Fruit fly (Drosophila melanogaster): ENCODE data around the gene CG5715.
A peak's percentile ranks its signal among the peaks of the same experiment; 100 is the strongest.

Gene CG5715

dm6 chr3R:24272775-24273290 lies 21.4 kb downstream of the CG5715 start, which contains the start of gene Orct2:
Gene Orct2, plus strand, starts transcription at chr3R:24273029.
- TF ChIP-seq rn (GFP tag; IDR thresholded peaks at IDR 0.05) (no peak), CG12605 (GFP tag; IDR thresholded peaks at IDR 0.05) (peak; percentile 23; the same call in 1 of the 2 replicates), CG9948 (tag; optimal IDR thresholded peaks at IDR 0.05) (no peak), CG4496 (GFP tag; IDR thresholded peaks at IDR 0.05) (peak; percentile 58; the same call in 1 of the 3 replicates), CG8159 (tag; optimal IDR thresholded peaks at IDR 0.05) (no peak), D1 (tag; optimal IDR thresholded peaks at IDR 0.05) (no peak), EcR (GFP tag; optimal IDR thresholded peaks at IDR 0.05) (peak; percentile 40), gl (tag; optimal IDR thresholded peaks at IDR 0.05) (no peak), Pif1B (GFP tag; optimal IDR thresholded peaks at IDR 0.05) (no peak), CG14655 (GFP tag; optimal IDR thresholded peaks at IDR 0.05) (peak; percentile 14), Pif1A (GFP tag; optimal IDR thresholded peaks at IDR 0.05) (peak; percentile 6), CG13204 (GFP tag; optimal IDR thresholded peaks at IDR 0.05) (peak; percentile 32), fd96Ca (GFP tag; IDR thresholded peaks at IDR 0.05) (0 out of 3 replicates have a peak, but pooled peaks have one; percentile 27), CG32121 (GFP tag; IDR thresholded peaks at IDR 0.05) (peak; percentile 27; the same call in 1 of the 2 replicates)

- TF ChIP-seq CG4496 (GFP tag; IDR thresholded peaks at IDR 0.05) (no peak), CG12605 (GFP tag; IDR thresholded peaks at IDR 0.05) (no peak), CG8159 (tag; optimal IDR thresholded peaks at IDR 0.05) (no peak), Snoo (tag; optimal IDR thresholded peaks at IDR 0.05) (no peak), EcR (GFP tag; optimal IDR thresholded peaks at IDR 0.05) (peak; percentile 10), CG14655 (GFP tag; optimal IDR thresholded peaks at IDR 0.05) (peak; percentile 31), D1 (tag; optimal IDR thresholded peaks at IDR 0.05) (no peak)
These were observed 22.0 kb downstream of the CG5715 start for dm6 chr3R:24272232-24272631.

- no peak for TF ChIP-seq CG14655 (GFP tag; optimal IDR thresholded peaks at IDR 0.05)
- TF ChIP-seq CG9948 (tag; optimal IDR thresholded peaks at IDR 0.05), result no peak
- peak; percentile 39 for TF ChIP-seq EcR (GFP tag; optimal IDR thresholded peaks at IDR 0.05)
- peak; percentile 29; the same call in 1 of the 2 replicates for TF ChIP-seq CG12605 (GFP tag; IDR thresholded peaks at IDR 0.05)
- TF ChIP-seq Pif1A (GFP tag; optimal IDR thresholded peaks at IDR 0.05), result no peak
- TF ChIP-seq Ets98B (GFP tag; IDR thresholded peaks at IDR 0.05), result peak; percentile 49; the same call in 1 of the 2 replicates
- no peak; the same call in 2 of the 3 replicates for TF ChIP-seq fd96Ca (GFP tag; IDR thresholded peaks at IDR 0.05)
- peak; percentile 18 for TF ChIP-seq Snoo (tag; optimal IDR thresholded peaks at IDR 0.05)
- no peak for TF ChIP-seq Pif1B (GFP tag; optimal IDR thresholded peaks at IDR 0.05)
- peak; percentile 31; the same call in 1 of the 3 replicates for TF ChIP-seq CG4496 (GFP tag; IDR thresholded peaks at IDR 0.05)
- no peak for TF ChIP-seq CG10348 (GFP tag; IDR thresholded peaks at IDR 0.05)
- peak; percentile 27; the same call in 1 of the 2 replicates for TF ChIP-seq CG32121 (GFP tag; IDR thresholded peaks at IDR 0.05)
- no peak for TF ChIP-seq CG17806 (tag; optimal IDR thresholded peaks at IDR 0.05)
- no peak for TF ChIP-seq CG34367 (tag; optimal IDR thresholded peaks at IDR 0.05)
- TF ChIP-seq gl (tag; optimal IDR thresholded peaks at IDR 0.05), result peak; percentile 25
- peak; percentile 16 for TF ChIP-seq CG8159 (tag; optimal IDR thresholded peaks at IDR 0.05)
- TF ChIP-seq CG8301 (tag; optimal IDR thresholded peaks at IDR 0.05), result no peak
- TF ChIP-seq CG15710 (tag; optimal IDR thresholded peaks at IDR 0.05), result no peak
- no peak for TF ChIP-seq D1 (tag; optimal IDR thresholded peaks at IDR 0.05)
- TF ChIP-seq CG13204 (GFP tag; optimal IDR thresholded peaks at IDR 0.05), result peak; percentile 12
- TF ChIP-seq rn (GFP tag; IDR thresholded peaks at IDR 0.05), result no peak
These were observed 23.1 kb downstream of the CG5715 start, which contains the start of gene jar for dm6 chr3R:24271071-24271470. Gene jar, minus strand, starts transcription at chr3R:24271233.

- no peak for TF ChIP-seq Ets98B (GFP tag; IDR thresholded peaks at IDR 0.05)
- TF ChIP-seq CG4496 (GFP tag; IDR thresholded peaks at IDR 0.05), result no peak
- TF ChIP-seq fd96Ca (GFP tag; IDR thresholded peaks at IDR 0.05), result no peak
- TF ChIP-seq CG10348 (GFP tag; IDR thresholded peaks at IDR 0.05), result no peak
- no peak for TF ChIP-seq CG34367 (tag; optimal IDR thresholded peaks at IDR 0.05)
- no peak for TF ChIP-seq CG8159 (tag; optimal IDR thresholded peaks at IDR 0.05)
- no peak for TF ChIP-seq Pif1A (GFP tag; optimal IDR thresholded peaks at IDR 0.05)
- no peak for TF ChIP-seq D1 (tag; optimal IDR thresholded peaks at IDR 0.05)
- TF ChIP-seq CG9948 (tag; optimal IDR thresholded peaks at IDR 0.05), result no peak
- no peak for TF ChIP-seq CG32121 (GFP tag; IDR thresholded peaks at IDR 0.05)
- TF ChIP-seq CG8301 (tag; optimal IDR thresholded peaks at IDR 0.05), result no peak
- TF ChIP-seq gl (tag; optimal IDR thresholded peaks at IDR 0.05), result no peak
- TF ChIP-seq Snoo (tag; optimal IDR thresholded peaks at IDR 0.05), result no peak
- no peak for TF ChIP-seq CG15710 (tag; optimal IDR thresholded peaks at IDR 0.05)
- TF ChIP-seq CG17806 (tag; optimal IDR thresholded peaks at IDR 0.05), result no peak
These were observed 23.6 kb downstream of the CG5715 start for dm6 chr3R:24270578-24270977.

dm6 chr3R:24270034-24270433 lies 24.2 kb downstream of the CG5715 start:
- TF ChIP-seq CG13204 (GFP tag; optimal IDR thresholded peaks at IDR 0.05) (peak; percentile 27), EcR (GFP tag; optimal IDR thresholded peaks at IDR 0.05) (peak; percentile 80), CG4496 (GFP tag; IDR thresholded peaks at IDR 0.05) (no peak)

dm6 chr3R:24268293-24268692 lies 25.9 kb downstream of the CG5715 start:
- no peak for TF ChIP-seq CG13204 (GFP tag; optimal IDR thresholded peaks at IDR 0.05)
- TF ChIP-seq CG34367 (tag; optimal IDR thresholded peaks at IDR 0.05), result no peak
- no peak for TF ChIP-seq Ets98B (GFP tag; IDR thresholded peaks at IDR 0.05)
- TF ChIP-seq CG4496 (GFP tag; IDR thresholded peaks at IDR 0.05), result no peak
- TF ChIP-seq fd96Ca (GFP tag; IDR thresholded peaks at IDR 0.05), result no peak
- TF ChIP-seq CG15710 (tag; optimal IDR thresholded peaks at IDR 0.05), result no peak
- no peak for TF ChIP-seq Pif1A (GFP tag; optimal IDR thresholded peaks at IDR 0.05)
- TF ChIP-seq rn (GFP tag; IDR thresholded peaks at IDR 0.05), result no peak
- TF ChIP-seq D1 (tag; optimal IDR thresholded peaks at IDR 0.05), result no peak
- TF ChIP-seq CG8159 (tag; optimal IDR thresholded peaks at IDR 0.05), result no peak
- no peak for TF ChIP-seq CG14655 (GFP tag; optimal IDR thresholded peaks at IDR 0.05)
- TF ChIP-seq EcR (GFP tag; optimal IDR thresholded peaks at IDR 0.05), result no peak
- no peak for TF ChIP-seq CG9948 (tag; optimal IDR thresholded peaks at IDR 0.05)
- no peak for TF ChIP-seq Snoo (tag; optimal IDR thresholded peaks at IDR 0.05)
- no peak for TF ChIP-seq CG32121 (GFP tag; IDR thresholded peaks at IDR 0.05)
- TF ChIP-seq CG12605 (GFP tag; IDR thresholded peaks at IDR 0.05), result no peak
- no peak for TF ChIP-seq CG10348 (GFP tag; IDR thresholded peaks at IDR 0.05)
- TF ChIP-seq Pif1B (GFP tag; optimal IDR thresholded peaks at IDR 0.05), result no peak
